Fruit fly (Drosophila melanogaster) whole organism, embryonic: ENCODE data around the gene CG3078.

ENCODE experiments used
- Ada2b ChIP-seq: fragments of 200-800 bp; sonication (Bioruptor generic); IDR thresholded peaks from 2 replicates; pipeline ENCODE4 v1.3.6; 2022; ENCODE audit warnings: missing biosample characterization, missing genetic modification characterization
- Adf1 ChIP-seq: fragments of 200-800 bp; sonication (Bioruptor generic); IDR thresholded peaks from 2 replicates; pipeline ENCODE4 v1.3.6; 2022; ENCODE audit warnings: missing biosample characterization, missing genetic modification characterization
- Asciz ChIP-seq: fragments of 200-800 bp; sonication (Bioruptor generic); optimal IDR thresholded peaks from 2 replicates; lab custom pipeline; 2017; ENCODE audit warnings: missing biosample characterization, mild to moderate bottlenecking, missing genetic modification characterization, missing genetic modification reagents
- CG1024 ChIP-seq: fragments of 200-800 bp; sonication (Bioruptor generic); IDR thresholded peaks from 2 replicates; pipeline ENCODE4 v1.3.6; 2022; ENCODE audit warnings: missing biosample characterization, missing genetic modification characterization
- CG10321 ChIP-seq: fragments of 200-800 bp; sonication (Bioruptor generic); IDR thresholded peaks from 2 replicates; pipeline ENCODE4 v1.3.6; 2022; ENCODE audit warnings: missing biosample characterization, missing genetic modification characterization
- CG10959 ChIP-seq: fragments of 200-800 bp; sonication (Bioruptor generic); IDR thresholded peaks from 2 replicates; pipeline ENCODE4 v1.3.6; 2022; ENCODE audit warnings: missing biosample characterization, missing genetic modification characterization
- CG11504 ChIP-seq: fragments of 200-800 bp; sonication (Bioruptor generic); optimal IDR thresholded peaks from 3 replicates; lab custom pipeline; 2019; ENCODE audit warnings: missing biosample characterization, mild to moderate bottlenecking, missing genetic modification characterization, moderate library complexity
- CG12219 ChIP-seq: fragments of 200-800 bp; sonication (Bioruptor generic); optimal IDR thresholded peaks from 3 replicates; lab custom pipeline; 2018; ENCODE audit warnings: missing biosample characterization, mild to moderate bottlenecking, missing genetic modification characterization
- CG14667 ChIP-seq: fragments of 200-800 bp; sonication (Bioruptor generic); IDR thresholded peaks from 2 replicates; pipeline ENCODE4 v1.3.6; 2022; ENCODE audit warnings: missing biosample characterization, missing genetic modification characterization
- CG14710 ChIP-seq: fragments of 200-800 bp; sonication (Bioruptor generic); optimal IDR thresholded peaks from 3 replicates; lab custom pipeline; 2019; ENCODE audit warnings: missing biosample characterization, mild to moderate bottlenecking, missing genetic modification characterization, moderate library complexity
- CG17186 ChIP-seq: fragments of 200-800 bp; sonication (Bioruptor generic); optimal IDR thresholded peaks from 3 replicates; lab custom pipeline; 2017; ENCODE audit warnings: missing biosample characterization, missing genetic modification reagents, missing genetic modification characterization
- CG2129 ChIP-seq: fragments of 200-800 bp; sonication (Bioruptor generic); IDR thresholded peaks from 2 replicates; pipeline ENCODE4 v1.3.6; 2022; ENCODE audit warnings: missing biosample characterization, missing genetic modification characterization; ENCODE audit not compliant: partially characterized antibody
- CG30020 ChIP-seq: fragments of 200-800 bp; optimal IDR thresholded peaks from 2 replicates; lab custom pipeline; 2019; ENCODE audit warnings: missing biosample characterization, mild to moderate bottlenecking, missing genetic modification characterization, moderate library complexity
- CG30431 ChIP-seq: fragments of 200-800 bp; sonication (Bioruptor generic); optimal IDR thresholded peaks from 2 replicates; lab custom pipeline; 2017; ENCODE audit warnings: missing biosample characterization, missing genetic modification characterization
- CG34422 ChIP-seq: fragments of 200-800 bp; sonication (Bioruptor generic); IDR thresholded peaks from 3 replicates; pipeline ENCODE4 v1.3.6; 2022; ENCODE audit warnings: missing biosample characterization, missing genetic modification characterization
- CG3838 ChIP-seq: fragments of 200-800 bp; sonication (Bioruptor generic); optimal IDR thresholded peaks from 3 replicates; lab custom pipeline; 2016; ENCODE audit warnings: missing biosample characterization, missing genetic modification characterization
- CG6689 ChIP-seq: fragments of 200-800 bp; sonication (Bioruptor generic); IDR thresholded peaks from 2 replicates; pipeline ENCODE4 v1.3.6; 2022; ENCODE audit warnings: missing biosample characterization, missing genetic modification characterization
- CG6791 ChIP-seq: fragments of 200-800 bp; sonication (Bioruptor generic); IDR thresholded peaks from 3 replicates; pipeline ENCODE4 v1.3.6; 2022; ENCODE audit warnings: missing biosample characterization, missing genetic modification characterization; ENCODE audit not compliant: partially characterized antibody
- CG8765 ChIP-seq: fragments of 200-800 bp; sonication (Bioruptor generic); IDR thresholded peaks from 2 replicates; pipeline ENCODE4 v1.3.6; 2022; ENCODE audit warnings: missing biosample characterization, missing genetic modification characterization
- CG9215 ChIP-seq: fragments of 200-800 bp; sonication (Bioruptor generic); IDR thresholded peaks from 2 replicates; pipeline ENCODE4 v1.3.6; 2022; ENCODE audit warnings: missing biosample characterization, missing genetic modification characterization
- CG9437 ChIP-seq: fragments of 200-800 bp; sonication (Bioruptor generic); optimal IDR thresholded peaks from 2 replicates; lab custom pipeline; 2018; ENCODE audit warnings: missing biosample characterization, mild to moderate bottlenecking, missing genetic modification characterization
- CHES-1-like ChIP-seq: fragments of 200-800 bp; sonication (Bioruptor generic); optimal IDR thresholded peaks from 2 replicates; lab custom pipeline; 2016; ENCODE audit warnings: missing biosample characterization, missing genetic modification characterization
- E2f2 ChIP-seq: fragments of 200-800 bp; sonication (Bioruptor generic); IDR thresholded peaks from 2 replicates; pipeline ENCODE4 v1.3.6; 2022; ENCODE audit warnings: missing biosample characterization, missing genetic modification characterization
- HHEX ChIP-seq: fragments of 200-800 bp; sonication (Bioruptor generic); optimal IDR thresholded peaks from 3 replicates; lab custom pipeline; 2017; ENCODE audit warnings: missing biosample characterization, mild to moderate bottlenecking, missing genetic modification characterization, missing genetic modification reagents
- HLH3B ChIP-seq: fragments of 200-800 bp; sonication (Bioruptor generic); IDR thresholded peaks from 2 replicates; pipeline ENCODE4 v1.3.6; 2022; ENCODE audit warnings: missing biosample characterization, missing genetic modification characterization
- Myb ChIP-seq: fragments of 200-800 bp; sonication (Bioruptor generic); optimal IDR thresholded peaks from 2 replicates; lab custom pipeline; 2016; ENCODE audit warnings: missing biosample characterization, missing genetic modification characterization
- Sry-β ChIP-seq: fragments of 200-800 bp; sonication (Bioruptor generic); optimal IDR thresholded peaks from 2 replicates; lab custom pipeline; 2018; ENCODE audit warnings: missing biosample characterization, mild to moderate bottlenecking, missing genetic modification characterization, moderate library complexity
- Sry-δ ChIP-seq: fragments of 200-800 bp; sonication (Bioruptor generic); optimal IDR thresholded peaks from 2 replicates; lab custom pipeline; 2016; ENCODE audit warnings: missing biosample characterization, missing genetic modification characterization
- abd-A ChIP-seq: fragments of 200-800 bp; sonication (Bioruptor generic); optimal IDR thresholded peaks from 3 replicates; lab custom pipeline; 2019; ENCODE audit warnings: missing biosample characterization, mild to moderate bottlenecking, missing genetic modification characterization, moderate library complexity
- ato ChIP-seq: fragments of 200-800 bp; sonication (Bioruptor generic); IDR thresholded peaks from 2 replicates; pipeline ENCODE4 v1.3.6; 2022; ENCODE audit warnings: missing biosample characterization, missing genetic modification characterization; ENCODE audit not compliant: partially characterized antibody
- az2 ChIP-seq: fragments of 200-800 bp; sonication (Bioruptor generic); optimal IDR thresholded peaks from 3 replicates; lab custom pipeline; 2016; ENCODE audit warnings: missing biosample characterization, missing genetic modification characterization
- bbx ChIP-seq: fragments of 200-800 bp; sonication (Bioruptor generic); IDR thresholded peaks from 2 replicates; pipeline ENCODE4 v1.3.6; 2022; ENCODE audit warnings: missing biosample characterization, missing genetic modification characterization; ENCODE audit not compliant: partially characterized antibody
- cg ChIP-seq: fragments of 200-800 bp; sonication (Bioruptor generic); optimal IDR thresholded peaks from 3 replicates; lab custom pipeline; 2019; ENCODE audit warnings: missing biosample characterization, mild to moderate bottlenecking, missing genetic modification characterization, moderate library complexity
- chinmo ChIP-seq: fragments of 200-800 bp; sonication (Bioruptor generic); IDR thresholded peaks from 4 replicates; pipeline ENCODE4 v1.3.6; 2022; ENCODE audit warnings: missing biosample characterization, missing genetic modification characterization; ENCODE audit not compliant: partially characterized antibody
- chm ChIP-seq: fragments of 200-800 bp; sonication (Bioruptor generic); IDR thresholded peaks from 2 replicates; pipeline ENCODE4 v1.3.6; 2022; ENCODE audit warnings: missing biosample characterization, missing genetic modification characterization
- ci ChIP-seq: fragments of 200-800 bp; sonication (Bioruptor generic); IDR thresholded peaks from 3 replicates; pipeline ENCODE4 v1.3.6; 2022; ENCODE audit warnings: missing biosample characterization, missing genetic modification characterization
- danr ChIP-seq: fragments of 200-800 bp; sonication (Bioruptor generic); IDR thresholded peaks from 2 replicates; pipeline ENCODE4 v1.3.6; 2022; ENCODE audit warnings: missing biosample characterization, missing genetic modification characterization
- dm ChIP-seq: fragments of 200-800 bp; sonication (Bioruptor generic); optimal IDR thresholded peaks from 3 replicates; lab custom pipeline; 2016; ENCODE audit warnings: missing biosample characterization, missing genetic modification characterization
- fd3F ChIP-seq: fragments of 200-800 bp; sonication (Bioruptor generic); optimal IDR thresholded peaks from 2 replicates; lab custom pipeline; 2018; ENCODE audit warnings: missing biosample characterization, mild to moderate bottlenecking, missing genetic modification characterization, moderate library complexity
- fd96Cb ChIP-seq: fragments of 200-800 bp; sonication (Bioruptor generic); optimal IDR thresholded peaks from 2 replicates; lab custom pipeline; 2018; ENCODE audit warnings: missing biosample characterization, mild to moderate bottlenecking, missing genetic modification characterization, moderate library complexity
- ftz-f1 ChIP-seq: fragments of 200-800 bp; sonication (Bioruptor generic); optimal IDR thresholded peaks from 2 replicates; lab custom pipeline; 2016; ENCODE audit warnings: missing biosample characterization, missing genetic modification characterization
- hkb ChIP-seq, 2 experiments: fragments of 200-800 bp in 1 of 2; fragments of >200 bp in 1 of 2; sonication (Bioruptor generic) in 1 of 2; IDR thresholded peaks in 1 of 2; optimal IDR thresholded peaks in 1 of 2; 2 replicates each; pipeline versions ENCODE4 v1.3.6 to Lab custom; 2017 to 2022; ENCODE audit warnings: missing biosample characterization in 1 of 2, missing genetic modification characterization in 1 of 2
- jumu ChIP-seq: fragments of 200-800 bp; sonication (Bioruptor generic); optimal IDR thresholded peaks from 3 replicates; lab custom pipeline; 2016; ENCODE audit warnings: missing biosample characterization, missing genetic modification characterization
- lov ChIP-seq, 2 experiments: fragments of 200-800 bp in 1 of 2; fragments of >200 bp in 1 of 2; sonication (Bioruptor generic) in 1 of 2; IDR thresholded peaks in 1 of 2; optimal IDR thresholded peaks in 1 of 2; 2 replicates in 1 of 2; 3 replicates in 1 of 2; pipeline versions ENCODE4 v1.3.6 to Lab custom; 2017 to 2022; ENCODE audit warnings: missing biosample characterization in 1 of 2, missing genetic modification characterization in 1 of 2
- mam ChIP-seq: fragments of 200-800 bp; sonication (Bioruptor generic); optimal IDR thresholded peaks from 3 replicates; lab custom pipeline; 2016; ENCODE audit warnings: missing biosample characterization, missing genetic modification characterization
- row ChIP-seq: fragments of 200-800 bp; sonication (Bioruptor generic); IDR thresholded peaks from 3 replicates; pipeline ENCODE4 v1.3.6; 2022; ENCODE audit warnings: missing biosample characterization, missing genetic modification characterization
- tin ChIP-seq: fragments of 200-800 bp; sonication (Bioruptor generic); optimal IDR thresholded peaks from 3 replicates; lab custom pipeline; 2016; ENCODE audit warnings: missing biosample characterization, missing genetic modification characterization
- vnd ChIP-seq: fragments of 200-800 bp; sonication (Bioruptor generic); IDR thresholded peaks from 3 replicates; pipeline ENCODE4 v1.3.6; 2022; ENCODE audit warnings: missing biosample characterization, missing genetic modification characterization; ENCODE audit not compliant: partially characterized antibody
- wek ChIP-seq: fragments of 200-800 bp; sonication (Bioruptor generic); optimal IDR thresholded peaks from 3 replicates; lab custom pipeline; 2018; ENCODE audit warnings: missing biosample characterization, mild to moderate bottlenecking, missing genetic modification characterization, moderate library complexity
- zfh1 ChIP-seq: fragments of 200-800 bp; sonication (Bioruptor generic); IDR thresholded peaks from 3 replicates; pipeline ENCODE4 v1.3.6; 2022; ENCODE audit warnings: missing biosample characterization, missing genetic modification characterization

Gene CG3078

dm6 chrX:2241842-2242241, 17.8 kb downstream of the CG3078 start, which contains the start of gene kz:
TSS of gene kz (minus strand) at chrX:2242035.
- TF ChIP-seq jumu (GFP tag; lab: Kevin White, UChicago): no peak
- TF ChIP-seq CG17186: peak; percentile 50
- 0 out of 2 replicates have a peak, but pooled peaks have one; percentile 9 for TF ChIP-seq Adf1 (GFP tag; lab: Robert Waterston, UW)
- TF ChIP-seq abd-A: no peak
- no peak for TF ChIP-seq Asciz (GFP tag; lab: Kevin White, UChicago)
- no peak for TF ChIP-seq mam (GFP tag; lab: Kevin White, UChicago)
- peak; percentile 97 for TF ChIP-seq ato (GFP tag; lab: Robert Waterston, UW)
- TF ChIP-seq CG9437 (GFP tag; lab: Kevin White, UChicago): peak; percentile 51
- TF ChIP-seq HHEX: no peak
- TF ChIP-seq wek (GFP tag; lab: Kevin White, UChicago): no peak
- no peak for TF ChIP-seq ftz-f1 (GFP tag; lab: Kevin White, UChicago)
- no peak for TF ChIP-seq danr (GFP tag; lab: Robert Waterston, UW)
- no peak for TF ChIP-seq chm (GFP tag; lab: Robert Waterston, UW)
- TF ChIP-seq CHES-1-like: no peak
- no peak for TF ChIP-seq lov (optimal IDR thresholded peaks at IDR 0.05; lab: Kevin White, UChicago)
- TF ChIP-seq lov (GFP tag; IDR thresholded peaks at IDR 0.05; lab: Robert Waterston, UW): no peak
- peak; percentile 75 for TF ChIP-seq CG1024 (GFP tag; lab: Robert Waterston, UW)
- peak; percentile 94 for TF ChIP-seq bbx
- TF ChIP-seq CG10959 (GFP tag; lab: Robert Waterston, UW): no peak
- TF ChIP-seq row (GFP tag; lab: Robert Waterston, UW): peak; percentile 57; the same call in 1 of the 3 replicates
- TF ChIP-seq CG8765 (GFP tag; lab: Robert Waterston, UW): no peak
- TF ChIP-seq tin: no peak
- peak; percentile 98 for TF ChIP-seq CG6791 (GFP tag; lab: Robert Waterston, UW)
- peak; percentile 95 for TF ChIP-seq vnd (GFP tag; lab: Robert Waterston, UW)
- TF ChIP-seq Sry-β (GFP tag; lab: Kevin White, UChicago): no peak
- TF ChIP-seq hkb (optimal IDR thresholded peaks at IDR 0.05; lab: Kevin White, UChicago): no peak
- no peak for TF ChIP-seq hkb (GFP tag; IDR thresholded peaks at IDR 0.05; lab: Robert Waterston, UW)
- TF ChIP-seq CG30431 (GFP tag; lab: Kevin White, UChicago): no peak
- peak; percentile 64 for TF ChIP-seq E2f2 (GFP tag; lab: Robert Waterston, UW)
- no peak for TF ChIP-seq CG10321
- TF ChIP-seq CG34422 (GFP tag; lab: Robert Waterston, UW): 0 out of 3 replicates have a peak, but pooled peaks have one; percentile 17
- no peak for TF ChIP-seq CG3838 (GFP tag; lab: Kevin White, UChicago)
- TF ChIP-seq az2 (GFP tag; lab: Kevin White, UChicago): no peak
- peak; percentile 97 for TF ChIP-seq chinmo (GFP tag; lab: Robert Waterston, UW)
- TF ChIP-seq CG30020 (tag; lab: Kevin White, UChicago): peak; percentile 94
- 0 out of 2 replicates have a peak, but pooled peaks have one; percentile 21 for TF ChIP-seq CG2129 (GFP tag; lab: Robert Waterston, UW)
- TF ChIP-seq fd3F (GFP tag; lab: Kevin White, UChicago): no peak
- peak; percentile 92 for TF ChIP-seq dm (GFP tag; lab: Kevin White, UChicago)
- no peak for TF ChIP-seq fd96Cb (tag; lab: Kevin White, UChicago)
- TF ChIP-seq zfh1 (GFP tag; lab: Robert Waterston, UW): no peak
- TF ChIP-seq CG14667 (GFP tag; lab: Robert Waterston, UW): no peak
- TF ChIP-seq ci: 0 out of 3 replicates have a peak, but pooled peaks have one; percentile 32
- TF ChIP-seq HLH3B (GFP tag; lab: Robert Waterston, UW): no peak
- no peak for TF ChIP-seq CG12219
- peak; percentile 23 for TF ChIP-seq cg (GFP tag; lab: Kevin White, UChicago)
- TF ChIP-seq Sry-δ (GFP tag; lab: Kevin White, UChicago): peak; percentile 79
- peak; percentile 67 for TF ChIP-seq CG14710 (tag; lab: Kevin White, UChicago)
- peak; percentile 34 for TF ChIP-seq Myb
- TF ChIP-seq CG11504: no peak
- TF ChIP-seq CG9215 (GFP tag; lab: Robert Waterston, UW): no peak
- no peak for TF ChIP-seq Ada2b (GFP tag; lab: Robert Waterston, UW)
- no peak for TF ChIP-seq CG6689 (GFP tag; lab: Robert Waterston, UW)
